Fruit fly (Drosophila melanogaster): Measurements from ENCODE around the gene CG13008.

DNA sequence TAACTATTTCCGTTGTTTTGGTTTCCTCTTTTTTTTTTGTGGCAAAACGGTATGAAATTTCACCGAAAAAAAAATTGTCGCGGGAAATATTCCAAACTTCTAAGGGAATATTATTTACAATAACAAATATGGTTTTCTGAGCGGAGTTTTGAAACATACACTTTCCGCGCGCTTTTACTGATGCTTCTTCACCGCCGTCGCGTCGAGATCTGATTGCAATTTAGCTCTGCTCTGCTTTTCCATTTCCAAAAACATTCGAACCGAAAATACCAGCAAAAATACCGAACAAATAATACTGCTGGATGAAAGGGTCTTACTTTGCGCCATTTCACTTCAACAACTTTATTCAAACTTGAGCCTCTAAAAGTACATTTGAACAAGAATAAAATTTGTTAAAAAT, 16.1 kb upstream of the CG13008 start, which contains the start of gene Septin4:
- TF ChIP-seq pan (optimal IDR thresholded peaks at IDR 0.05), result no peak
- no peak for TF ChIP-seq fru (GFP tag; optimal IDR thresholded peaks at IDR 0.05)
- no peak for TF ChIP-seq psq (GFP tag; optimal IDR thresholded peaks at IDR 0.05)
- TF ChIP-seq Dfd (GFP tag; optimal IDR thresholded peaks at IDR 0.05), result no peak
- TF ChIP-seq tai (GFP tag; optimal IDR thresholded peaks at IDR 0.05), result no peak
- TF ChIP-seq br (GFP tag; optimal IDR thresholded peaks at IDR 0.05), result no peak
- TF ChIP-seq h (GFP tag; optimal IDR thresholded peaks at IDR 0.05), result no peak
- no peak for TF ChIP-seq Hr83 (GFP tag; optimal IDR thresholded peaks at IDR 0.05; ENCODE audit: poor library complexity, severe bottlenecking)
- no peak for TF ChIP-seq Abd-B (GFP tag; optimal IDR thresholded peaks at IDR 0.05)
- no peak for TF ChIP-seq lola (GFP tag; optimal IDR thresholded peaks at IDR 0.05)
